Worm (Caenorhabditis elegans) whole organism, L1 larva: ENCODE data around the gene nspb-11.

Experiments
- ama-1 ChIP-seq: fragments of 150-350 bp; optimal IDR thresholded peaks from 2 replicates; lab custom pipeline; 2014
- elt-2 ChIP-seq: sonication (generic microtip); optimal IDR thresholded peaks from 2 replicates; lab custom pipeline; 2016; ENCODE audit warnings: missing genetic modification characterization, mild to moderate bottlenecking, inconsistent platforms, missing compliant biosample characterization, missing genetic modification reagents
- elt-3 ChIP-seq, 6 experiments: fragments of 150-350 bp in 1 of 6; sonication (generic microtip); optimal IDR thresholded peaks; 2 replicates each; lab custom pipeline; 2017 to 2018; ENCODE audit warnings: missing biosample characterization in 6 of 6, missing genetic modification characterization in 6 of 6, inconsistent platforms in 1 of 6
- hlh-4 ChIP-seq: sonication (generic microtip); optimal IDR thresholded peaks from 2 replicates; lab custom pipeline; 2016; ENCODE audit warnings: mild to moderate bottlenecking, missing genetic modification characterization, missing compliant biosample characterization
- lin-14 ChIP-seq: fragments of 200-800 bp; sonication (Bioruptor generic); optimal IDR thresholded peaks from 2 replicates; lab custom pipeline; 2018; ENCODE audit warnings: mild to moderate bottlenecking, missing genetic modification characterization, moderate library complexity, missing compliant biosample characterization
- lin-35 ChIP-seq, 2 experiments: fragments of 150-350 bp; optimal IDR thresholded peaks; 2 replicates each; lab custom pipeline; 2014; ENCODE audit warnings: missing biosample characterization in 2 of 2, missing genetic modification characterization in 2 of 2, missing genetic modification reagents in 2 of 2
- lin-39 ChIP-seq: fragments of 150-350 bp; optimal IDR thresholded peaks from 2 replicates; lab custom pipeline; 2014; ENCODE audit warnings: missing biosample characterization, missing genetic modification reagents, missing genetic modification characterization
- lir-3 ChIP-seq: sonication (generic microtip); optimal IDR thresholded peaks from 2 replicates; lab custom pipeline; 2016; ENCODE audit warnings: mild to moderate bottlenecking, missing genetic modification characterization, moderate library complexity, missing compliant biosample characterization; ENCODE audit not compliant: poor library complexity
- nhr-20 ChIP-seq: sonication (generic microtip); optimal IDR thresholded peaks from 2 replicates; lab custom pipeline; 2016; ENCODE audit warnings: mild to moderate bottlenecking, missing genetic modification characterization, missing compliant biosample characterization
- nhr-85 ChIP-seq: sonication (generic microtip); peaks from one replicate; lab custom pipeline; 2016; ENCODE audit warnings: missing genetic modification characterization, inconsistent platforms, missing compliant biosample characterization
- nhr-90 ChIP-seq: sonication (generic microtip); optimal IDR thresholded peaks from 2 replicates; lab custom pipeline; 2016; ENCODE audit warnings: mild to moderate bottlenecking, missing genetic modification characterization, missing compliant biosample characterization; ENCODE audit not compliant: poor library complexity
- snpc-4 ChIP-seq: fragments of 150-350 bp; optimal IDR thresholded peaks from 2 replicates; lab custom pipeline; 2014; ENCODE audit warnings: missing biosample characterization, missing genetic modification characterization
- unc-62 ChIP-seq: fragments of 150-350 bp; optimal IDR thresholded peaks from 2 replicates; lab custom pipeline; 2014; ENCODE audit warnings: missing biosample characterization, missing genetic modification reagents, missing genetic modification characterization

ce11 chrII:12928241-12928640, 21.1 kb downstream of the nspb-11 start, which contains the start of gene F58G1.3:
- TF ChIP-seq unc-62 (GFP tag; lab: Kevin White, UChicago), result no peak
- TF ChIP-seq ama-1 (lab: Kevin White, UChicago), result no peak
- TF ChIP-seq lin-35 (GFP tag; optimal IDR thresholded peaks at IDR 0.05; lab: Kevin White, UChicago), result no peak
- no peak for TF ChIP-seq hlh-4 (tag; lab: Kevin White, UChicago)
- TF ChIP-seq elt-3 (tag; optimal IDR thresholded peaks at IDR 0.05; lab: Kevin White, UChicago), result no peak
- TF ChIP-seq snpc-4 (tag; lab: Kevin White, UChicago), result no peak
- no peak for TF ChIP-seq nhr-90 (tag; lab: Kevin White, UChicago)
- no peak for TF ChIP-seq lin-14 (GFP tag; lab: Kevin White, UChicago)
- no peak for TF ChIP-seq lir-3
- TF ChIP-seq nhr-20, result no peak
- TF ChIP-seq elt-2 (tag; lab: Kevin White, UChicago), result no peak
- no peak for TF ChIP-seq lin-39 (tag; lab: Kevin White, UChicago)
- TF ChIP-seq nhr-85, result no peak
